Worm (Caenorhabditis elegans) whole organism, mixed stage, embryonic: ENCODE measurements around the gene ufm-1.
A peak's percentile ranks its signal among the peaks of the same experiment; 100 is the strongest.

Experiments used
- M03D4.4 ChIP-seq: sonication (generic microtip); optimal IDR thresholded peaks from 2 replicates; lab custom pipeline; 2017; ENCODE audit warnings: mild to moderate bottlenecking, missing genetic modification characterization, missing compliant biosample characterization
- bed-3 ChIP-seq: fragments of 200-800 bp; sonication (Bioruptor generic); optimal IDR thresholded peaks from 3 replicates; lab custom pipeline; 2018; ENCODE audit warnings: mild to moderate bottlenecking, missing genetic modification characterization, moderate library complexity, missing compliant biosample characterization
- blmp-1 ChIP-seq: fragments of 150-350 bp; optimal IDR thresholded peaks from 2 replicates; lab custom pipeline; 2014; ENCODE audit warnings: missing biosample characterization, missing genetic modification characterization
- ceh-39 ChIP-seq: fragments of 150-350 bp; optimal IDR thresholded peaks from 2 replicates; lab custom pipeline; 2014; ENCODE audit warnings: missing biosample characterization, missing genetic modification characterization
- ceh-43 ChIP-seq: fragments of 200-800 bp; sonication (Bioruptor generic); optimal IDR thresholded peaks from 2 replicates; lab custom pipeline; 2018; ENCODE audit warnings: mild to moderate bottlenecking, missing genetic modification characterization, moderate library complexity, missing compliant biosample characterization
- ceh-83 ChIP-seq: fragments of 200-800 bp; sonication (Bioruptor generic); optimal IDR thresholded peaks from 2 replicates; lab custom pipeline; 2018; ENCODE audit warnings: mild to moderate bottlenecking, missing genetic modification characterization, missing compliant biosample characterization
- ces-1 ChIP-seq: fragments of 150-350 bp; optimal IDR thresholded peaks from 2 replicates; lab custom pipeline; 2014; ENCODE audit warnings: missing biosample characterization, missing genetic modification reagents, missing genetic modification characterization
- cnd-1 ChIP-seq: fragments of 200-800 bp; sonication (Bioruptor generic); optimal IDR thresholded peaks from 2 replicates; lab custom pipeline; 2018; ENCODE audit warnings: mild to moderate bottlenecking, missing genetic modification characterization, missing compliant biosample characterization
- drap-1 ChIP-seq: fragments of 200-800 bp; sonication (Bioruptor generic); optimal IDR thresholded peaks from 3 replicates; lab custom pipeline; 2018; ENCODE audit warnings: mild to moderate bottlenecking, missing genetic modification characterization, missing compliant biosample characterization
- elt-1 ChIP-seq: sonication (generic microtip); optimal IDR thresholded peaks from 2 replicates; lab custom pipeline; 2017; ENCODE audit warnings: missing genetic modification characterization, mild to moderate bottlenecking, missing compliant biosample characterization, antibody characterized with exemption, moderate library complexity, borderline replicate concordance; ENCODE audit not compliant: insufficient read depth
- elt-3 ChIP-seq: fragments of 150-350 bp; optimal IDR thresholded peaks from 2 replicates; lab custom pipeline; 2014; ENCODE audit warnings: missing biosample characterization, missing genetic modification characterization
- flh-1 ChIP-seq: fragments of 200-800 bp; sonication (Bioruptor generic); optimal IDR thresholded peaks from 2 replicates; lab custom pipeline; 2018; ENCODE audit warnings: mild to moderate bottlenecking, missing genetic modification characterization, moderate library complexity, missing compliant biosample characterization
- ham-2 ChIP-seq: fragments of 200-800 bp; sonication (Bioruptor generic); optimal IDR thresholded peaks from 2 replicates; lab custom pipeline; 2018; ENCODE audit warnings: mild to moderate bottlenecking, missing genetic modification characterization, missing compliant biosample characterization
- hlh-1 ChIP-seq: fragments of 150-350 bp; optimal IDR thresholded peaks from 2 replicates; lab custom pipeline; 2014; ENCODE audit warnings: missing biosample characterization, missing genetic modification reagents, missing genetic modification characterization
- lin-13 ChIP-seq: fragments of 150-350 bp; optimal IDR thresholded peaks from 2 replicates; lab custom pipeline; 2014; ENCODE audit warnings: missing biosample characterization, missing genetic modification characterization
- lsy-2 ChIP-seq: fragments of 150-350 bp; optimal IDR thresholded peaks from 2 replicates; lab custom pipeline; 2014; ENCODE audit warnings: missing biosample characterization, missing genetic modification characterization
- mab-5 ChIP-seq: fragments of 150-350 bp; optimal IDR thresholded peaks from 2 replicates; lab custom pipeline; 2014; ENCODE audit warnings: missing biosample characterization, missing genetic modification characterization
- mep-1 ChIP-seq: fragments of 150-350 bp; optimal IDR thresholded peaks from 2 replicates; lab custom pipeline; 2017; ENCODE audit warnings: missing biosample characterization, missing genetic modification reagents, missing genetic modification characterization, inconsistent platforms
- nhr-12 ChIP-seq: fragments of 150-350 bp; optimal IDR thresholded peaks from 2 replicates; lab custom pipeline; 2014; ENCODE audit warnings: missing biosample characterization, missing genetic modification characterization
- nhr-2 ChIP-seq: fragments of 150-350 bp; optimal IDR thresholded peaks from 2 replicates; lab custom pipeline; 2014; ENCODE audit warnings: missing biosample characterization, missing genetic modification characterization
- nhr-237 ChIP-seq: fragments of 150-350 bp; optimal IDR thresholded peaks from 2 replicates; lab custom pipeline; 2014; ENCODE audit warnings: missing biosample characterization, missing genetic modification characterization
- nhr-28 ChIP-seq: fragments of 150-350 bp; optimal IDR thresholded peaks from 2 replicates; lab custom pipeline; 2014; ENCODE audit warnings: missing biosample characterization, missing genetic modification characterization
- nhr-76 ChIP-seq: sonication (generic microtip); optimal IDR thresholded peaks from 2 replicates; lab custom pipeline; 2017; ENCODE audit warnings: missing biosample characterization, missing genetic modification characterization
- sem-2 ChIP-seq: fragments of 200-800 bp; sonication (Bioruptor generic); optimal IDR thresholded peaks from 2 replicates; lab custom pipeline; 2018; ENCODE audit warnings: mild to moderate bottlenecking, missing genetic modification characterization, missing compliant biosample characterization
- snpc-4 ChIP-seq: fragments of 150-350 bp; optimal IDR thresholded peaks from 2 replicates; lab custom pipeline; 2014; ENCODE audit warnings: missing biosample characterization, missing genetic modification characterization
- sptf-1 ChIP-seq: sonication (generic microtip); optimal IDR thresholded peaks from 2 replicates; lab custom pipeline; 2017; ENCODE audit warnings: mild to moderate bottlenecking, missing genetic modification characterization, moderate library complexity, missing compliant biosample characterization
- tbx-8 ChIP-seq: fragments of 200-800 bp; sonication (Bioruptor generic); optimal IDR thresholded peaks from 2 replicates; lab custom pipeline; 2018; ENCODE audit warnings: mild to moderate bottlenecking, missing genetic modification characterization, moderate library complexity, missing compliant biosample characterization
- unc-120 ChIP-seq: sonication (generic microtip); optimal IDR thresholded peaks from 2 replicates; lab custom pipeline; 2017; ENCODE audit warnings: missing genetic modification characterization, missing compliant biosample characterization; ENCODE audit not compliant: poor library complexity, severe bottlenecking
- unc-39 ChIP-seq: fragments of 150-350 bp; optimal IDR thresholded peaks from 2 replicates; lab custom pipeline; 2014; ENCODE audit warnings: missing biosample characterization, missing genetic modification characterization
- unc-62 ChIP-seq: fragments of 150-350 bp; optimal IDR thresholded peaks from 2 replicates; lab custom pipeline; 2014; ENCODE audit warnings: missing biosample characterization, missing genetic modification reagents, missing genetic modification characterization
- zip-8 ChIP-seq: fragments of 150-350 bp; optimal IDR thresholded peaks from 2 replicates; lab custom pipeline; 2014; ENCODE audit warnings: missing biosample characterization, missing genetic modification characterization
- ztf-11 ChIP-seq: fragments of 150-350 bp; optimal IDR thresholded peaks from 2 replicates; lab custom pipeline; 2014; ENCODE audit warnings: missing biosample characterization, missing genetic modification characterization

Gene ufm-1

DNA sequence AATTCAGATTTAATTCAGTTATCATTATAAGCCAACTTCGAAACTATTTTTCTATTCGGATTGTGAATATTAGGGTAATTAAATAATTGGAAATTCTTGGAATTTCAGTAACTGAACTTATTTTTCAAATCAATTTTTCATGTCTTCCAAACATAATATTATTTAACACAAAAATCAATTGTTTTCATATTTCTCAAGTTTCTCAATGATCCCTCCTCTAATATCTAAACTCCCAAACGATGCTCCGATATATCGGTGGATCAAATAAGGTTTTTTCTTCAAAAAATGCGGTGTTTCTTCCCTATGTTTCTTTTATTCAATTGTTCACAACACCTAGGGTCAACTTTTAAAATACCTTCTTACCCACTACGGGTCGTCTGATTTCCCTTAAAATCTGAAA lies 42.3 kb upstream of the ufm-1 start:
- TF ChIP-seq ceh-43 = no peak
- TF ChIP-seq ztf-11 = no peak
- TF ChIP-seq hlh-1 = no peak
- TF ChIP-seq elt-1 (tag; lab: Kevin White, UChicago) = no peak
- peak; percentile 99 for TF ChIP-seq mab-5 (tag; lab: Kevin White, UChicago)
- TF ChIP-seq unc-62 (GFP tag; lab: Kevin White, UChicago) = no peak
- TF ChIP-seq zip-8 (tag; lab: Kevin White, UChicago) = peak; percentile 100
- no peak for TF ChIP-seq ham-2 (GFP tag; lab: Kevin White, UChicago)

DNA sequence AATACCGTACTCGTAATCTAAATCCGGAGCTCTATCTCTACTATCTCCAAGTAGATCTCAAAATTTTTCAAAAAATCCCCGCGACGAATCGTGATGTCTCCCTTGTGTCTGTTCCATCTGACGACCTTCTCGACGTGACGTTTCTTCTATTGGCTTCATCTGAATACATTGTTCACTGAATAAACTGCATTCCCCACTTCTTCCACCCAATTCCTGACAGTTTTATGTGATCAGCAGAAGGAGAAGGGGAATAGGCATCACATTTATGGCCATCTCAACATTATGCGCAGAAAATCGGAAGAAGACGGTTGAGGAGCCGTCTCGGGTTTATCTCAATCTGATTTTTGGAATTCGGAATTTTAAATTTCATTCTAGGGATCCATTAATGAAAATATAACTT lies 39.8 kb upstream of the ufm-1 start:
- no peak for TF ChIP-seq sem-2 (GFP tag; lab: Kevin White, UChicago)
- no peak for TF ChIP-seq ces-1
- TF ChIP-seq lsy-2 (tag; lab: Kevin White, UChicago) = no peak
- no peak for TF ChIP-seq nhr-237 (tag; lab: Kevin White, UChicago)
- TF ChIP-seq M03D4.4 (tag; lab: Kevin White, UChicago) = no peak
- no peak for TF ChIP-seq zip-8 (tag; lab: Kevin White, UChicago)
- TF ChIP-seq ztf-11 = no peak
- TF ChIP-seq ceh-39 (tag; lab: Kevin White, UChicago) = no peak
- no peak for TF ChIP-seq snpc-4
- TF ChIP-seq hlh-1 = no peak
- no peak for TF ChIP-seq flh-1 (GFP tag; lab: Kevin White, UChicago)
- no peak for TF ChIP-seq elt-1 (tag; lab: Kevin White, UChicago)
- no peak for TF ChIP-seq bed-3
- no peak for TF ChIP-seq sptf-1 (tag; lab: Kevin White, UChicago)
- TF ChIP-seq mep-1 (tag; lab: Kevin White, UChicago) = no peak
- TF ChIP-seq drap-1 (GFP tag; lab: Kevin White, UChicago) = no peak

DNA sequence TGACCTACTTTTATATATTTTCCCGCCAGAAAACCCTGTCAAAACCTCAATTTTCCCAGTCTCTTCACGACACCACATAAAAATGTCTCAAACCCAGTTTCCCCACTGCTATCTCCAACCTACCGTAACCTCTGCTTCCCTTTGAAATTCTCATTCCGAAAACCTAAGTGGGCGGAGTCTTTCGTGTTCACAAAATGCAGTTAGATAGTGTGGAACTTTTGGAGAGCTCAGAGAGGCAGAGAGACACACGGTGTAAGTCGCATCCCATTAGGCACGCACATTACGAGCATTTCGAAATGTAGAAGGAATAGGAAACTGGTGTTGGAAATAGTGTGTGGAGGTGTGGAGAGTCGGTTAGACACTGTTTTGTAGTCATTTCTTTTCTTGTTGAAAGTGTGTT lies 38.9 kb upstream of the ufm-1 start:
- TF ChIP-seq blmp-1 (tag; lab: Kevin White, UChicago) = no peak
- no peak for TF ChIP-seq tbx-8 (GFP tag; lab: Kevin White, UChicago)
- TF ChIP-seq snpc-4 = no peak
- TF ChIP-seq lsy-2 (tag; lab: Kevin White, UChicago) = peak; percentile 3
- TF ChIP-seq nhr-237 (tag; lab: Kevin White, UChicago) = no peak
- TF ChIP-seq ceh-83 (GFP tag; lab: Kevin White, UChicago) = no peak
- TF ChIP-seq nhr-76 = no peak
- TF ChIP-seq unc-120 (tag; lab: Kevin White, UChicago) = no peak

DNA sequence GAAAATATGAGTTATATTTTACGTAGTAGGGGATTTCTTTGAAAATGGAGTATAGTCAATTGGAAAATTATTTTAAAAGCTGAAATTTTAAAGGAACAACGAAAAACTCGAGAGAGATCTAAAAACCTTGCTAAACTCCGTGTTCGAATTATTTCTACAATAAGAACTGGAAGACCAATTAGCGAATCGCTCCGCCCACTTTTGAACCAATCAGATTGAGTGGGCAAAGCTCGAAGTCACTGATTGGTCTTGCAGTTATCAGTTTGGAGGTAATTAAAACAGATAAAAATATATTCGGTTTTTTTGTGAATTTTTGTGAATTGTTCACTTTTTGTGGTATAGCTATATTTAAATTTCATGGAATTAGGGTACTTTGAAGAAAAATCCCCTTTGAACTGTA lies 35.5 kb upstream of the ufm-1 start:
- TF ChIP-seq unc-39 (tag; lab: Kevin White, UChicago) (no peak), nhr-237 (tag; lab: Kevin White, UChicago) (no peak), lin-13 (tag; lab: Kevin White, UChicago) (no peak), elt-3 (tag; lab: Kevin White, UChicago) (no peak), sptf-1 (tag; lab: Kevin White, UChicago) (no peak), hlh-1 (no peak), sem-2 (GFP tag; lab: Kevin White, UChicago) (no peak), ceh-39 (tag; lab: Kevin White, UChicago) (no peak), zip-8 (tag; lab: Kevin White, UChicago) (no peak), nhr-12 (tag; lab: Kevin White, UChicago) (no peak), nhr-2 (tag; lab: Kevin White, UChicago) (no peak), mab-5 (tag; lab: Kevin White, UChicago) (no peak), tbx-8 (GFP tag; lab: Kevin White, UChicago) (no peak), unc-62 (GFP tag; lab: Kevin White, UChicago) (no peak), nhr-76 (no peak), M03D4.4 (tag; lab: Kevin White, UChicago) (no peak), mep-1 (tag; lab: Kevin White, UChicago) (no peak)

DNA sequence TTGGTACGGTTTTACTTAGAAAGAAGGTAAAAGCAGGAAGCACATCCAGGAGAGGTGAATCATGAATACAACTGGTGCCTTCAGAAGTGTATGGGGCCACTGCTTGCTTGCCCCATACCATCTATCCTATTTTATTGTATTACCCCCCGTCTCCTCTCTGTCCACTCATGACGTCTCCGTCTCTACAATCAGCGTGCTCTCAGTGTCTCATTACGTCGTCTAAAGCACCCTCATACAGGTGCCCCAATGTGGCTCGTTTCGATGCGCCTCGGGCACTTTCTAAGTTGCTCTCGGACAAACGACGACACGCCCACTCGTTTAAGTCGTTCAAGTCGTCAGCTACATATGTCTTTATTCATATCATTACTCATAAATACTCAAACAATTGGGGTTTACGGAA lies 34.7 kb upstream of the ufm-1 start:
- TF ChIP-seq nhr-2 (tag; lab: Kevin White, UChicago) (no peak), unc-39 (tag; lab: Kevin White, UChicago) (no peak), cnd-1 (tag; lab: Kevin White, UChicago) (peak; percentile 26), nhr-28 (tag; lab: Kevin White, UChicago) (no peak), ces-1 (no peak), unc-62 (GFP tag; lab: Kevin White, UChicago) (no peak), sptf-1 (tag; lab: Kevin White, UChicago) (no peak)
